Fruit fly (Drosophila melanogaster) whole organism, embryonic: ENCODE results near the gene CG32075.

Experiments used
- Atf6 ChIP-seq: fragments of 200-800 bp; sonication (Bioruptor generic); IDR thresholded peaks from 2 replicates; pipeline ENCODE4 v1.3.6; 2022; ENCODE audit warnings: missing biosample characterization, missing genetic modification characterization
- CG10959 ChIP-seq: fragments of 200-800 bp; sonication (Bioruptor generic); IDR thresholded peaks from 2 replicates; pipeline ENCODE4 v1.3.6; 2022; ENCODE audit warnings: missing biosample characterization, missing genetic modification characterization
- CG11093 ChIP-seq: fragments of 200-800 bp; sonication (Bioruptor generic); IDR thresholded peaks from 3 replicates; pipeline ENCODE4 v1.3.6; 2022; ENCODE audit warnings: missing biosample characterization, missing genetic modification characterization
- CG11560 ChIP-seq: fragments of 200-800 bp; sonication (Bioruptor generic); IDR thresholded peaks from 3 replicates; pipeline ENCODE4 v1.3.6; 2022; ENCODE audit warnings: missing biosample characterization, missing genetic modification characterization
- CG12659 ChIP-seq: fragments of 200-800 bp; sonication (Bioruptor generic); optimal IDR thresholded peaks from 3 replicates; lab custom pipeline; 2017; ENCODE audit warnings: mild to moderate bottlenecking, missing biosample characterization, missing genetic modification reagents, missing genetic modification characterization
- CG13287 ChIP-seq: fragments of 200-800 bp; sonication (Bioruptor generic); IDR thresholded peaks from 2 replicates; pipeline ENCODE4 v1.3.6; 2022; ENCODE audit warnings: missing biosample characterization, missing genetic modification characterization; ENCODE audit not compliant: partially characterized antibody
- CG13775 ChIP-seq: fragments of 200-800 bp; sonication (Bioruptor generic); optimal IDR thresholded peaks from 3 replicates; lab custom pipeline; 2017; ENCODE audit warnings: missing biosample characterization, mild to moderate bottlenecking, missing genetic modification characterization
- CG14014 ChIP-seq: fragments of 200-800 bp; sonication (Bioruptor generic); IDR thresholded peaks from 2 replicates; pipeline ENCODE4 v1.3.6; 2022; ENCODE audit warnings: missing biosample characterization, missing genetic modification characterization
- CG1647 ChIP-seq: fragments of 200-800 bp; sonication (Bioruptor generic); optimal IDR thresholded peaks from 3 replicates; lab custom pipeline; 2016; ENCODE audit warnings: missing biosample characterization, missing genetic modification characterization
- CG16813 ChIP-seq: fragments of 200-800 bp; sonication (Bioruptor generic); IDR thresholded peaks from 3 replicates; pipeline ENCODE4 v1.3.6; 2022; ENCODE audit warnings: missing biosample characterization, missing genetic modification characterization; ENCODE audit not compliant: partially characterized antibody
- CG17328 ChIP-seq: fragments of 200-800 bp; sonication (Bioruptor generic); IDR thresholded peaks from 2 replicates; pipeline ENCODE4 v1.3.6; 2022; ENCODE audit warnings: missing biosample characterization, missing genetic modification characterization
- CG17359 ChIP-seq: fragments of 200-800 bp; sonication (Bioruptor generic); optimal IDR thresholded peaks from 3 replicates; lab custom pipeline; 2018; ENCODE audit warnings: missing biosample characterization, mild to moderate bottlenecking, missing genetic modification characterization, moderate library complexity
- CG18619 ChIP-seq: fragments of 200-800 bp; sonication (Bioruptor generic); optimal IDR thresholded peaks from 3 replicates; lab custom pipeline; 2017; ENCODE audit warnings: missing biosample characterization, mild to moderate bottlenecking, missing genetic modification characterization
- CG2120 ChIP-seq: fragments of 200-800 bp; sonication (Bioruptor generic); optimal IDR thresholded peaks from 3 replicates; lab custom pipeline; 2016; ENCODE audit warnings: missing biosample characterization, missing genetic modification characterization
- CG2199 ChIP-seq: fragments of 200-800 bp; sonication (Bioruptor generic); IDR thresholded peaks from 3 replicates; pipeline ENCODE4 v1.3.6; 2022; ENCODE audit warnings: missing biosample characterization, missing genetic modification characterization
- CG2875 ChIP-seq: fragments of 200-800 bp; sonication (Bioruptor generic); optimal IDR thresholded peaks from 2 replicates; lab custom pipeline; 2017; ENCODE audit warnings: missing biosample characterization, mild to moderate bottlenecking, missing genetic modification characterization, missing genetic modification reagents
- CG30403 ChIP-seq: fragments of 200-800 bp; sonication (Bioruptor generic); optimal IDR thresholded peaks from 3 replicates; lab custom pipeline; 2016; ENCODE audit warnings: missing biosample characterization, missing genetic modification characterization
- CG8089 ChIP-seq: fragments of 200-800 bp; sonication (Bioruptor generic); optimal IDR thresholded peaks from 3 replicates; lab custom pipeline; 2016; ENCODE audit warnings: missing biosample characterization, missing genetic modification characterization
- CG9797 ChIP-seq: fragments of 200-800 bp; sonication (Bioruptor generic); optimal IDR thresholded peaks from 3 replicates; lab custom pipeline; 2018; ENCODE audit warnings: missing biosample characterization, mild to moderate bottlenecking, missing genetic modification characterization
- HLH54F ChIP-seq: fragments of 200-800 bp; sonication (Bioruptor generic); optimal IDR thresholded peaks from 3 replicates; lab custom pipeline; 2016; ENCODE audit warnings: missing biosample characterization, missing genetic modification characterization
- Hand ChIP-seq: fragments of 200-800 bp; sonication (Bioruptor generic); optimal IDR thresholded peaks from 2 replicates; lab custom pipeline; 2017; ENCODE audit warnings: mild to moderate bottlenecking, missing biosample characterization, missing genetic modification reagents, missing genetic modification characterization
- NK7.1 ChIP-seq: fragments of 200-800 bp; sonication (Bioruptor generic); optimal IDR thresholded peaks from 3 replicates; lab custom pipeline; 2016; ENCODE audit warnings: missing biosample characterization, missing genetic modification characterization
- Nf-YC ChIP-seq: fragments of 200-800 bp; optimal IDR thresholded peaks from 3 replicates; lab custom pipeline; 2019; ENCODE audit warnings: missing biosample characterization, mild to moderate bottlenecking, missing genetic modification characterization, moderate library complexity
- Ravus ChIP-seq: fragments of 200-800 bp; sonication (Bioruptor generic); IDR thresholded peaks from 2 replicates; pipeline ENCODE4 v1.3.6; 2022; ENCODE audit warnings: missing biosample characterization, missing genetic modification characterization
- Ssrp ChIP-seq: fragments of 200-800 bp; sonication (Bioruptor generic); optimal IDR thresholded peaks from 2 replicates; lab custom pipeline; 2018; ENCODE audit warnings: missing biosample characterization, mild to moderate bottlenecking, missing genetic modification characterization, moderate library complexity
- Stat92E ChIP-seq, 3 experiments: fragments of >200 bp in 2 of 3; fragments of 200-800 bp in 1 of 3; sonication (Bioruptor generic) in 1 of 3; optimal IDR thresholded peaks; 2 replicates each; lab custom pipeline; 2017 to 2019; ENCODE audit warnings: missing biosample characterization in 3 of 3, missing genetic modification characterization in 3 of 3, mild to moderate bottlenecking in 1 of 3, moderate library complexity in 1 of 3
- Xrp1 ChIP-seq: fragments of 200-800 bp; sonication (Bioruptor generic); IDR thresholded peaks from 2 replicates; pipeline ENCODE4 v1.3.6; 2022; ENCODE audit warnings: missing biosample characterization, missing genetic modification characterization
- cas ChIP-seq: fragments of 200-800 bp; sonication (Bioruptor generic); IDR thresholded peaks from 2 replicates; pipeline ENCODE4 v1.3.6; 2022; ENCODE audit warnings: missing biosample characterization, missing genetic modification characterization
- caup ChIP-seq: fragments of 200-800 bp; sonication (Bioruptor generic); optimal IDR thresholded peaks from 3 replicates; lab custom pipeline; 2017; ENCODE audit warnings: missing biosample characterization, mild to moderate bottlenecking, missing genetic modification characterization, moderate library complexity; ENCODE audit not compliant: severe bottlenecking
- crol ChIP-seq: fragments of 200-800 bp; sonication (Bioruptor generic); IDR thresholded peaks from 2 replicates; pipeline ENCODE4 v1.3.6; 2022; ENCODE audit warnings: missing biosample characterization, missing genetic modification characterization
- dimm ChIP-seq: fragments of 200-800 bp; sonication (Bioruptor generic); IDR thresholded peaks from 2 replicates; pipeline ENCODE4 v1.3.6; 2022; ENCODE audit warnings: missing biosample characterization, missing genetic modification characterization
- dmrt11E ChIP-seq: fragments of 200-800 bp; sonication (Bioruptor generic); optimal IDR thresholded peaks from 3 replicates; lab custom pipeline; 2018; ENCODE audit warnings: missing biosample characterization, mild to moderate bottlenecking, missing genetic modification characterization, moderate library complexity
- ftz-f1 ChIP-seq: fragments of 200-800 bp; sonication (Bioruptor generic); optimal IDR thresholded peaks from 2 replicates; lab custom pipeline; 2016; ENCODE audit warnings: missing biosample characterization, missing genetic modification characterization
- gem ChIP-seq: fragments of 200-800 bp; sonication (Bioruptor generic); optimal IDR thresholded peaks from 2 replicates; lab custom pipeline; 2019; ENCODE audit warnings: missing biosample characterization, mild to moderate bottlenecking, missing genetic modification characterization, moderate library complexity
- grn ChIP-seq: fragments of 200-800 bp; sonication (Bioruptor generic); optimal IDR thresholded peaks from 3 replicates; lab custom pipeline; 2017; ENCODE audit warnings: missing biosample characterization, missing genetic modification characterization
- h ChIP-seq: fragments of >200 bp; optimal IDR thresholded peaks from 2 replicates; lab custom pipeline; 2017
- ind ChIP-seq: fragments of 200-800 bp; sonication (Bioruptor generic); optimal IDR thresholded peaks from 3 replicates; lab custom pipeline; 2016; ENCODE audit warnings: missing biosample characterization, missing genetic modification characterization
- jigr1 ChIP-seq: fragments of 200-800 bp; sonication (Bioruptor generic); IDR thresholded peaks from 3 replicates; pipeline ENCODE4 v1.3.6; 2022; ENCODE audit warnings: missing biosample characterization, missing genetic modification characterization
- kay ChIP-seq: fragments of 200-800 bp; sonication (Bioruptor generic); optimal IDR thresholded peaks from 2 replicates; lab custom pipeline; 2016; ENCODE audit warnings: missing biosample characterization, missing genetic modification characterization
- lilli ChIP-seq: fragments of 200-800 bp; sonication (Bioruptor generic); optimal IDR thresholded peaks from 3 replicates; lab custom pipeline; 2016; ENCODE audit warnings: missing biosample characterization, missing genetic modification characterization
- nerfin-1 ChIP-seq: fragments of 200-800 bp; sonication (Bioruptor generic); optimal IDR thresholded peaks from 3 replicates; lab custom pipeline; 2019; ENCODE audit warnings: missing biosample characterization, mild to moderate bottlenecking, missing genetic modification characterization, moderate library complexity
- otp ChIP-seq: fragments of 200-800 bp; sonication (Bioruptor generic); IDR thresholded peaks from 3 replicates; pipeline ENCODE4, ENCODE4 v1.3.6; 2022; ENCODE audit warnings: missing biosample characterization, missing genetic modification characterization
- sc ChIP-seq, 3 experiments: fragments of >200 bp in 2 of 3; fragments of 200-800 bp in 1 of 3; sonication (Bioruptor generic) in 1 of 3; optimal IDR thresholded peaks; 2 replicates in 2 of 3; 3 replicates in 1 of 3; lab custom pipeline; 2017; ENCODE audit warnings: mild to moderate bottlenecking in 1 of 3, missing biosample characterization in 1 of 3, missing genetic modification characterization in 1 of 3, missing genetic modification reagents in 1 of 3
- sd ChIP-seq: fragments of 200-800 bp; sonication (Bioruptor generic); optimal IDR thresholded peaks from 3 replicates; lab custom pipeline; 2018; ENCODE audit warnings: missing biosample characterization, mild to moderate bottlenecking, missing genetic modification characterization, moderate library complexity
- slp2 ChIP-seq: fragments of 200-800 bp; sonication (Bioruptor generic); optimal IDR thresholded peaks from 2 replicates; lab custom pipeline; 2016; ENCODE audit warnings: missing biosample characterization, missing genetic modification characterization
- tin ChIP-seq: fragments of 200-800 bp; sonication (Bioruptor generic); optimal IDR thresholded peaks from 3 replicates; lab custom pipeline; 2016; ENCODE audit warnings: missing biosample characterization, missing genetic modification characterization
- unc-4 ChIP-seq: fragments of 200-800 bp; sonication (Bioruptor generic); IDR thresholded peaks from 2 replicates; pipeline ENCODE4 v1.3.6; 2022; ENCODE audit warnings: missing biosample characterization, missing genetic modification characterization; ENCODE audit not compliant: partially characterized antibody

Gene CG32075

dm6 chr3L:11064689-11065088, at the start of gene CG32075, which contains the start of the genes CG45101 and SuUR (continued):
- peak; percentile 86 for TF ChIP-seq caup
- peak; percentile 78 for TF ChIP-seq CG18619 (GFP tag; lab: Kevin White, UChicago)
- peak; percentile 96 for TF ChIP-seq CG2120 (GFP tag; lab: Kevin White, UChicago)
- peak; percentile 23 for TF ChIP-seq CG9797 (GFP tag; lab: Kevin White, UChicago)
- peak; percentile 89 for TF ChIP-seq CG17328
- no peak for TF ChIP-seq Hand (GFP tag; lab: Kevin White, UChicago)
- peak; percentile 24 for TF ChIP-seq ftz-f1
- no peak for TF ChIP-seq h (lab: Kevin White, UChicago)
- TF ChIP-seq tin (GFP tag; lab: Kevin White, UChicago) = peak; percentile 90
- no peak for TF ChIP-seq unc-4 (GFP tag; lab: Robert Waterston, UW)
- TF ChIP-seq lilli (GFP tag; lab: Kevin White, UChicago) = peak; percentile 95
- TF ChIP-seq CG13287 (GFP tag; lab: Robert Waterston, UW) = peak; percentile 49
- peak; percentile 77 for TF ChIP-seq nerfin-1
- TF ChIP-seq CG13775 (GFP tag; lab: Kevin White, UChicago) = peak; percentile 93
- TF ChIP-seq ind (GFP tag; lab: Kevin White, UChicago) = peak; percentile 89
- peak; percentile 84 for TF ChIP-seq dmrt11E
- 0 out of 2 replicates have a peak, but pooled peaks have one; percentile 7 for TF ChIP-seq dimm (GFP tag; lab: Robert Waterston, UW)
- TF ChIP-seq CG10959 (GFP tag; lab: Robert Waterston, UW) = peak; percentile 57
- peak; percentile 85 for TF ChIP-seq slp2 (GFP tag; lab: Kevin White, UChicago)
- TF ChIP-seq CG11093 (GFP tag; lab: Robert Waterston, UW) = peak; percentile 73; the same call in 2 of the 3 replicates
- TF ChIP-seq CG17359 (tag; lab: Kevin White, UChicago) = peak; percentile 85
- TF ChIP-seq Atf6 = peak; percentile 86
- peak; percentile 62 for TF ChIP-seq cas (GFP tag; lab: Robert Waterston, UW)
- TF ChIP-seq Stat92E (GFP tag; optimal IDR thresholded peaks at IDR 0.05; lab: Kevin White, UChicago) = peak in 1 of 3 experiments; percentile 76
- peak; percentile 51; the same call in 1 of the 3 replicates for TF ChIP-seq jigr1 (GFP tag; lab: Robert Waterston, UW)
- TF ChIP-seq NK7.1 (GFP tag; lab: Kevin White, UChicago) = peak; percentile 70
- TF ChIP-seq Xrp1 (GFP tag; lab: Robert Waterston, UW) = peak; percentile 83
- TF ChIP-seq CG2199 (GFP tag; lab: Robert Waterston, UW) = peak; percentile 56; the same call in 1 of the 3 replicates
- peak; percentile 78 for TF ChIP-seq Nf-YC (tag; lab: Kevin White, UChicago)

DNA sequence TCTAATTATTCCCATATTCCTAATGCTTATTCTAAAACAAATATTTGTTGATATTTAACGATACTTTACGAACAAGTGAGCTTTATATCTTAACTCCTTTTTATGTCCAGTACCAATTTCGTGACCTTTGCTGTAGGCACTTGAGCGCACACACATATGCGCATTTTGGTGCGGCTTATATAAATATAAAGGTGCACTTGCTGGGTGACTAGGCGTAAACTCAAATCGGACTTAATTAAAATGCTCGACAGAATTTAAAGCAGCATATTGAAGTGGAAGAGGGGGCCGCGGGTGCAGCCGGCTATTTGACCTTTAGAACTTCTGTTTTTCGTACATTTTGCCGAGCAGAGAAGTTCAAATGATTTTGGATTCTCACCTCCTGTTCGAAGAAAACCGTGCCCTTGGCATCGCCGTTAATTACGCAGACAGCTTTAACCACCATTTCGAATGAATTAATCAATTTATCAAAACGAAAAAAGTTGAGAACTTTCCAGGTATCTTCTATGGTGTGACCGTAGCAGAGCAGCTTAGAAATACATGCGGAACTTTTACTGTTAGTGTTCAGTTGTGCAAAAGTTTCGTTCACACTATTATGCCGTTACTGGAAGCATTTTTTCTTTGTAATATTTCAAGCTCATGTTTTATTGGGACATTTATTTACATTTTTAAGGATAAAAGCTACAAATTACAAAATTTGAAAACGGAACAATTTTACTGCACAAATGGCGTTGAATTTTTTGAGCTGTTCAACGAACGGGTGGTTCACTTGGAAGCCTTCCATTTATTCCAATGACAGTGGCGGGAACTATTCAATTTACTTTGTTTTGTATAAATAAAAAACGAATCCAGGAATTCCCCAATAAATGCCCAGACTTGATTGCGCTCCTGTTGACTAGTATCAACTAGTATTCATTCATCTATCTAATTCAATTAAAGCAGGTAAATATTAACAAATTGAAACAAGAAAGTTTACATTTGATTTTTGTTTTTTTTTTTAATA, 48.8 kb upstream of the CG32075 start, which contains the start of gene Sod1:
Gene Sod1 (minus strand): TSS at position 543 of the 1,000 bp plus-strand sequence.
- no peak; the same call in 2 of the 3 replicates for TF ChIP-seq CG16813 (GFP tag; lab: Robert Waterston, UW)
- TF ChIP-seq kay (GFP tag; lab: Kevin White, UChicago) = no peak
- no peak for TF ChIP-seq Ssrp
- TF ChIP-seq grn = no peak
- no peak for TF ChIP-seq CG2875
- no peak for TF ChIP-seq gem (tag; lab: Kevin White, UChicago)
- TF ChIP-seq CG8089 (GFP tag; lab: Kevin White, UChicago) = no peak
- no peak for TF ChIP-seq CG1647
- TF ChIP-seq sc (optimal IDR thresholded peaks at IDR 0.05; lab: Kevin White, UChicago) = no peak
- no peak for TF ChIP-seq sc (GFP tag; optimal IDR thresholded peaks at IDR 0.05; lab: Kevin White, UChicago)
- TF ChIP-seq otp = no peak
- peak; percentile 93 for TF ChIP-seq crol (GFP tag; lab: Robert Waterston, UW)
- no peak; the same call in 1 of the 2 replicates for TF ChIP-seq CG14014
- peak; percentile 61 for TF ChIP-seq CG9797 (GFP tag; lab: Kevin White, UChicago)
- no peak for TF ChIP-seq CG30403
- no peak for TF ChIP-seq HLH54F (GFP tag; lab: Kevin White, UChicago)
- TF ChIP-seq CG12659 (GFP tag; lab: Kevin White, UChicago) = peak; percentile 34
- TF ChIP-seq Ravus = no peak
- TF ChIP-seq sd (tag; lab: Kevin White, UChicago) = peak; percentile 24
- TF ChIP-seq CG11560 (tag; lab: Robert Waterston, UW) = no peak
- peak; percentile 6 for TF ChIP-seq CG2120 (GFP tag; lab: Kevin White, UChicago)
